Worm (Caenorhabditis elegans): ENCODE results near the gene sra-7.
A peak's percentile ranks its signal among the peaks of the same experiment; 100 is the strongest.

The sra-7 gene

DNA sequence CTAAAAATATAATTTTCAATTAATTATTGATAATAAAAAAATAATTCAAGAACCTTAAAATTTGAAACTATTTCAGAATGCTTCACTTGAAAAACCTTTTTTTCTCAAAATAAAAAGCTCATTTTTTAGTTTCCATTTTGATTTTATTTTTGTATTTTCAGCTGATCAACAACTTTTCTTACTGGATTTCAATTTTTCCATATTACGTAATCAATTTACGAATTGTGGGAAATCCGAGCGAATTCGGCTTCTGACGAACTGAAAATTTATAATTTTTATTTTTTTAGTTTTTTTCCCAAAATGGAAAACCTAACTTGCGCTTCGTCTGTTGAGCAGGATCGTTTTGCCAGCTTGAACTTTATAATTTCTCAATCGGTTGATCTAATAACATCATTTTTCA is 7.1 kb upstream of the sra-7 start, which contains the start of gene sra-8:
TSS of gene sra-8 (plus strand) at position 301 of the 400 bp plus-strand sequence.
- TF ChIP-seq hlh-17 (GFP tag; optimal IDR thresholded peaks at IDR 0.05; ENCODE audit: borderline replicate concordance) = no peak
- TF ChIP-seq mef-2 (tag; optimal IDR thresholded peaks at IDR 0.05) = no peak
- no peak for TF ChIP-seq zag-1 (tag; optimal IDR thresholded peaks at IDR 0.05)
- no peak for TF ChIP-seq nhr-76 (tag; optimal IDR thresholded peaks at IDR 0.05)
- TF ChIP-seq ets-5 (GFP tag; IDR thresholded peaks at IDR 0.05) = no peak
- no peak for TF ChIP-seq sox-4 (tag; optimal IDR thresholded peaks at IDR 0.05)
- no peak for TF ChIP-seq blmp-1 (tag; optimal IDR thresholded peaks at IDR 0.05)
- TF ChIP-seq nhr-77 (tag; optimal IDR thresholded peaks at IDR 0.05) = no peak
- no peak for TF ChIP-seq C04F5.9 (tag; optimal IDR thresholded peaks at IDR 0.05)
- no peak for TF ChIP-seq ces-1 (GFP tag; optimal IDR thresholded peaks at IDR 0.05)

DNA sequence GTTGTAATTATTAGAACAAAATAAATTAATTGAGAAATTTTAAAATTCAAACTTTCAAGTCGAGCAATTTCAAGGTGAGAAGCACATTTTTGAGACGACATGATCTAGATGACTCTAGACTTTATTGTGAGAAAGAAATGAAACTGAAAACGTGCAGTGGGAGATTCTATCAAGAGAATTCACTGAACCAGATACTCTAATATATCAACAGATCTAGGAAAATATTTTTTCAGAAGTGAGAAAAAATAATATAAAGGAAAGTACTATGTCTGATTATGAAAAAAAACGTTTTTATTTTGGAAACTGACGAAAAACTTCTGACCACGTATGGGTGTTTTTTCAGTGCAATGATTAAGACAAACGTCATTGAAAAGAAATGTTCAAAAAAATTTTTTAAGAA is 3.8 kb upstream of the sra-7 start, which contains the start of gene sra-3:
TSS of gene sra-3 (minus strand) at position 101 of the 400 bp plus-strand sequence.
- no peak for TF ChIP-seq lin-14 (GFP tag; optimal IDR thresholded peaks at IDR 0.05)

- TF ChIP-seq fkh-4 (tag; optimal IDR thresholded peaks at IDR 0.05; ENCODE audit: borderline replicate concordance) (no peak), elt-3 (tag; optimal IDR thresholded peaks at IDR 0.05) (no peak), F16B12.6 (tag; optimal IDR thresholded peaks at IDR 0.05) (no peak), lir-3 (tag; optimal IDR thresholded peaks at IDR 0.05; ENCODE audit: poor library complexity) (no peak), fkh-8 (tag; optimal IDR thresholded peaks at IDR 0.05) (no peak), unc-86 (tag; optimal IDR thresholded peaks at IDR 0.05) (no peak), blmp-1 (tag; optimal IDR thresholded peaks at IDR 0.05) (no peak), fos-1 (tag; optimal IDR thresholded peaks at IDR 0.05) (no peak), sup-37 (GFP tag; optimal IDR thresholded peaks at IDR 0.05) (no peak), ztf-11 (tag; optimal IDR thresholded peaks at IDR 0.05) (no peak), jun-1 (tag; optimal IDR thresholded peaks at IDR 0.05) (no peak), zag-1 (tag; optimal IDR thresholded peaks at IDR 0.05) (no peak), nhr-77 (tag; optimal IDR thresholded peaks at IDR 0.05) (no peak), ztf-4 (tag; optimal IDR thresholded peaks at IDR 0.05) (no peak), snpc-4 (tag; optimal IDR thresholded peaks at IDR 0.05) (no peak)
Observed at ce11 chrII:9542785-9543184, 1.7 kb upstream of the sra-7 start, which contains the start of gene sra-4. sra-4 (minus strand) TSS chrII:9542885.

DNA sequence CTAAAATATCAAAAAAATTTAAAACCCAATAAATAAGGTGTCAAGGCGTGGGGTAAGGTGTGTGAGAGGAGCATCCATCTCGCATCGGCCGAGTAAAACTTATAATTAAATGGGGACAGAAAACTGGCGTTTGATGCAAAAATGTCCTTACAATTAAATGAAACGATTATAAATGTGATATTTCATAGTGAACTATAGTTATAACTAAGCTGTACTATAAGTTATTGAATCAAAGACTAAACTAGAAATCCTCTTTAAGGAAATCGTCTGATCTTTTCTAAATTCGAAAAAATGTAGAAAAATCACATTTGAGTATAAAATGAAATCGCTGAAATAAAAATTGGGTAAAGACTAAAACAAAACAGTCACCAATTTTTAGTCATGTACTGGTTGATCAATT is 6.2 kb downstream of the sra-7 start, which contains the start of gene sra-6:
TSS of gene sra-6 (minus strand) at position 101 of the 400 bp plus-strand sequence.
- no peak for TF ChIP-seq hlh-17 (GFP tag; optimal IDR thresholded peaks at IDR 0.05; ENCODE audit: borderline replicate concordance)
- no peak for TF ChIP-seq ceh-88 (GFP tag; IDR thresholded peaks at IDR 0.05)
- no peak for TF ChIP-seq aly-2 (tag; optimal IDR thresholded peaks at IDR 0.05)
- TF ChIP-seq nhr-84 (tag; optimal IDR thresholded peaks at IDR 0.05) = no peak
- TF ChIP-seq C04F5.9 (tag; optimal IDR thresholded peaks at IDR 0.05) = no peak
- no peak for TF ChIP-seq fos-1 (tag; optimal IDR thresholded peaks at IDR 0.05)
- no peak for TF ChIP-seq efl-3 (GFP tag; optimal IDR thresholded peaks at IDR 0.05)
- no peak for TF ChIP-seq egl-13 (tag; optimal IDR thresholded peaks at IDR 0.05)
- TF ChIP-seq nhr-77 (tag; optimal IDR thresholded peaks at IDR 0.05) = no peak
- no peak for TF ChIP-seq vab-15 (tag; optimal IDR thresholded peaks at IDR 0.05)
- no peak for TF ChIP-seq C16A3.4 (tag; optimal IDR thresholded peaks at IDR 0.05)
- no peak for TF ChIP-seq pax-3 (tag; optimal IDR thresholded peaks at IDR 0.05)
- no peak for TF ChIP-seq ztf-11 (tag; optimal IDR thresholded peaks at IDR 0.05)
- no peak for TF ChIP-seq nhr-85 (tag)
- TF ChIP-seq dsc-1 (tag; optimal IDR thresholded peaks at IDR 0.05) = no peak
- no peak for TF ChIP-seq ets-5 (GFP tag; IDR thresholded peaks at IDR 0.05)
- TF ChIP-seq egl-27 (tag; optimal IDR thresholded peaks at IDR 0.05) = no peak
- TF ChIP-seq jun-1 (tag; optimal IDR thresholded peaks at IDR 0.05) = no peak

DNA sequence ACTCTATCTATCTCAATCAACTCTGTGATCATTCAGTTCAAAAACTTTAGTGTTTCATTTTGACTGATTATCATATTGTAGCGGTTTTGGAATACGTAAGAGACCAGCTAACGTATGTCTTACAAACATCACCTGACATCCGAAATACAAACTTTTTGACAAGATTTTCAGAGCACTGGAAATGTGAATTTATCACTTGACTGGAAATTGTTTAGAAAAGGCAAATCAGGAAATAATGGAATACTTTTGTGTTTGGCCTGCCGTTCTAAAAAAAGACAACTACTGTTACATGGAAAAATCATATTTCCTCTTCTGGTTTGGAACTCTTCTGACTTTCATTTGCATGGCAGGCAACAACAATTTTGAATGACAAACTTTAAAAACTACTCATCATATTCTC is 7.0 kb downstream of the sra-7 start, which contains the start of gene F35H8.12:
TSS of gene F35H8.12 (plus strand) at position 301 of the 400 bp plus-strand sequence.
- TF ChIP-seq fkh-10 (GFP tag; optimal IDR thresholded peaks at IDR 0.05) = no peak
- TF ChIP-seq efl-1 (optimal IDR thresholded peaks at IDR 0.05) = no peak
- TF ChIP-seq efl-1 (GFP tag; optimal IDR thresholded peaks at IDR 0.05 in 1 of 2) = peak in 1 of 2 experiments; percentile 43

Measured in whole organism, L1 larva.